Fruit fly (Drosophila melanogaster) whole organism, embryonic: ENCODE data around the gene Arp3.

Source experiments
- Antp ChIP-seq: fragments of 200-800 bp; sonication (Bioruptor generic); optimal IDR thresholded peaks from 3 replicates; lab custom pipeline; 2016; ENCODE audit warnings: missing biosample characterization, missing genetic modification characterization
- CG10462 ChIP-seq: fragments of 200-800 bp; sonication (Bioruptor generic); optimal IDR thresholded peaks from 2 replicates; lab custom pipeline; 2016; ENCODE audit warnings: missing biosample characterization, missing genetic modification characterization
- CG10979 ChIP-seq: fragments of 200-800 bp; sonication (Bioruptor generic); optimal IDR thresholded peaks from 2 replicates; lab custom pipeline; 2018; ENCODE audit warnings: missing biosample characterization, mild to moderate bottlenecking, missing genetic modification characterization, moderate library complexity
- CG11723 ChIP-seq: fragments of 200-800 bp; sonication (Bioruptor generic); optimal IDR thresholded peaks from 2 replicates; lab custom pipeline; 2017; ENCODE audit warnings: missing biosample characterization, mild to moderate bottlenecking, missing genetic modification characterization
- CG13123 ChIP-seq: fragments of 200-800 bp; sonication (Bioruptor generic); optimal IDR thresholded peaks from 2 replicates; lab custom pipeline; 2016; ENCODE audit warnings: missing biosample characterization, missing genetic modification characterization
- CG13775 ChIP-seq: fragments of 200-800 bp; sonication (Bioruptor generic); optimal IDR thresholded peaks from 3 replicates; lab custom pipeline; 2017; ENCODE audit warnings: missing biosample characterization, mild to moderate bottlenecking, missing genetic modification characterization
- CG14441 ChIP-seq: fragments of 200-800 bp; sonication (Bioruptor generic); IDR thresholded peaks from 2 replicates; pipeline ENCODE4 v1.3.6; 2022; ENCODE audit warnings: missing biosample characterization, missing genetic modification characterization
- CG1602 ChIP-seq: fragments of 200-800 bp; sonication (Bioruptor generic); optimal IDR thresholded peaks from 3 replicates; lab custom pipeline; 2016; ENCODE audit warnings: missing biosample characterization, missing genetic modification characterization
- CG16863 ChIP-seq: fragments of 200-800 bp; sonication (Bioruptor generic); optimal IDR thresholded peaks from 3 replicates; lab custom pipeline; 2016; ENCODE audit warnings: missing biosample characterization, missing genetic modification characterization
- CG2889 ChIP-seq: fragments of 200-800 bp; sonication (Bioruptor generic); IDR thresholded peaks from 3 replicates; pipeline ENCODE4 v1.3.6; 2022; ENCODE audit warnings: missing biosample characterization, missing genetic modification characterization
- CG32767 ChIP-seq: fragments of 200-800 bp; sonication (Bioruptor generic); IDR thresholded peaks from 2 replicates; pipeline ENCODE4 v1.3.6; 2022; ENCODE audit warnings: missing biosample characterization, missing genetic modification characterization
- CG33557 ChIP-seq: fragments of 200-800 bp; sonication (Bioruptor generic); optimal IDR thresholded peaks from 2 replicates; lab custom pipeline; 2019; ENCODE audit warnings: missing biosample characterization, mild to moderate bottlenecking, missing genetic modification characterization, moderate library complexity
- CG34224 ChIP-seq: fragments of 200-800 bp; sonication (Bioruptor generic); IDR thresholded peaks from 3 replicates; pipeline ENCODE4 v1.3.6; 2022; ENCODE audit warnings: missing biosample characterization, missing genetic modification characterization; ENCODE audit not compliant: partially characterized antibody
- CG3995 ChIP-seq: fragments of 200-800 bp; sonication (Bioruptor generic); optimal IDR thresholded peaks from 3 replicates; lab custom pipeline; 2016; ENCODE audit warnings: missing biosample characterization, missing genetic modification characterization
- CG4730 ChIP-seq: fragments of 200-800 bp; sonication (Bioruptor generic); IDR thresholded peaks from 2 replicates; pipeline ENCODE4 v1.3.6; 2022; ENCODE audit warnings: missing biosample characterization, missing genetic modification characterization
- CG5245 ChIP-seq: fragments of 200-800 bp; sonication (Bioruptor generic); optimal IDR thresholded peaks from 3 replicates; lab custom pipeline; 2016; ENCODE audit warnings: missing biosample characterization, missing genetic modification characterization
- CG6689 ChIP-seq: fragments of 200-800 bp; sonication (Bioruptor generic); IDR thresholded peaks from 2 replicates; pipeline ENCODE4 v1.3.6; 2022; ENCODE audit warnings: missing biosample characterization, missing genetic modification characterization
- CG6791 ChIP-seq: fragments of 200-800 bp; sonication (Bioruptor generic); IDR thresholded peaks from 3 replicates; pipeline ENCODE4 v1.3.6; 2022; ENCODE audit warnings: missing biosample characterization, missing genetic modification characterization; ENCODE audit not compliant: partially characterized antibody
- CG7357 ChIP-seq: fragments of 200-800 bp; sonication (Bioruptor generic); IDR thresholded peaks from 3 replicates; pipeline ENCODE4 v1.3.6; 2022; ENCODE audit warnings: missing biosample characterization, missing genetic modification characterization
- CG7372 ChIP-seq: fragments of 200-800 bp; sonication (Bioruptor generic); IDR thresholded peaks from 2 replicates; pipeline ENCODE4 v1.3.6; 2022; ENCODE audit warnings: missing biosample characterization, missing genetic modification characterization
- CTCF ChIP-seq: fragments of 200-800 bp; sonication (Bioruptor generic); optimal IDR thresholded peaks from 2 replicates; lab custom pipeline; 2017; ENCODE audit warnings: missing biosample characterization, mild to moderate bottlenecking, missing genetic modification characterization, moderate library complexity
- CrebB ChIP-seq: fragments of 200-800 bp; sonication (Bioruptor generic); optimal IDR thresholded peaks from 3 replicates; lab custom pipeline; 2018; ENCODE audit warnings: missing biosample characterization, mild to moderate bottlenecking, missing genetic modification characterization
- Doc2 ChIP-seq: fragments of 200-800 bp; sonication (Bioruptor generic); IDR thresholded peaks from 2 replicates; pipeline ENCODE4 v1.3.6; 2022; ENCODE audit warnings: missing biosample characterization, missing genetic modification characterization
- Dref ChIP-seq: fragments of 200-800 bp; sonication (Bioruptor generic); IDR thresholded peaks from 2 replicates; pipeline ENCODE4 v1.3.6; 2022; ENCODE audit warnings: missing biosample characterization, missing genetic modification characterization
- E2f1 ChIP-seq: fragments of 200-800 bp; sonication (Bioruptor generic); IDR thresholded peaks from 2 replicates; pipeline ENCODE4 v1.3.6; 2022; ENCODE audit warnings: missing biosample characterization, missing genetic modification characterization
- E2f2 ChIP-seq: fragments of 200-800 bp; sonication (Bioruptor generic); IDR thresholded peaks from 2 replicates; pipeline ENCODE4 v1.3.6; 2022; ENCODE audit warnings: missing biosample characterization, missing genetic modification characterization
- Eip74EF ChIP-seq, 2 experiments: fragments of 200-800 bp in 1 of 2; fragments of >200 bp in 1 of 2; sonication (Bioruptor generic) in 1 of 2; optimal IDR thresholded peaks; 2 replicates each; lab custom pipeline; 2017 to 2019; ENCODE audit warnings: missing biosample characterization in 2 of 2, missing genetic modification characterization in 2 of 2, mild to moderate bottlenecking in 1 of 2, moderate library complexity in 1 of 2
- H15 ChIP-seq: fragments of 200-800 bp; sonication (Bioruptor generic); IDR thresholded peaks from 3 replicates; pipeline ENCODE4 v1.3.6; 2022; ENCODE audit warnings: missing biosample characterization, missing genetic modification characterization
- HLH3B ChIP-seq: fragments of 200-800 bp; sonication (Bioruptor generic); IDR thresholded peaks from 2 replicates; pipeline ENCODE4 v1.3.6; 2022; ENCODE audit warnings: missing biosample characterization, missing genetic modification characterization
- HLH4C ChIP-seq: fragments of 200-800 bp; sonication (Bioruptor generic); IDR thresholded peaks from 3 replicates; pipeline ENCODE4 v1.3.6; 2022; ENCODE audit warnings: missing biosample characterization, missing genetic modification characterization; ENCODE audit not compliant: partially characterized antibody
- HLHmδ ChIP-seq: fragments of 200-800 bp; sonication (Bioruptor generic); optimal IDR thresholded peaks from 2 replicates; lab custom pipeline; 2018; ENCODE audit warnings: missing biosample characterization, mild to moderate bottlenecking, missing genetic modification characterization, moderate library complexity
- Hsf ChIP-seq: fragments of 200-800 bp; sonication (Bioruptor generic); optimal IDR thresholded peaks from 3 replicates; lab custom pipeline; 2016; ENCODE audit warnings: missing biosample characterization, missing genetic modification characterization
- Neu2 ChIP-seq: fragments of 200-800 bp; sonication (Bioruptor generic); optimal IDR thresholded peaks from 3 replicates; lab custom pipeline; 2016; ENCODE audit warnings: missing biosample characterization, missing genetic modification characterization, borderline replicate concordance
- Rx ChIP-seq: fragments of 200-800 bp; sonication (Bioruptor generic); IDR thresholded peaks from 2 replicates; pipeline ENCODE4 v1.3.6; 2022; ENCODE audit warnings: missing biosample characterization, missing genetic modification characterization
- cas ChIP-seq: fragments of 200-800 bp; sonication (Bioruptor generic); IDR thresholded peaks from 2 replicates; pipeline ENCODE4 v1.3.6; 2022; ENCODE audit warnings: missing biosample characterization, missing genetic modification characterization
- croc ChIP-seq: fragments of 200-800 bp; sonication (Bioruptor generic); conservative IDR thresholded peaks from 3 replicates; pipeline ENCODE4 v1.3.6; 2022; ENCODE audit warnings: missing biosample characterization, missing genetic modification characterization
- dati ChIP-seq: fragments of 200-800 bp; sonication (Bioruptor generic); IDR thresholded peaks from 2 replicates; pipeline ENCODE4 v1.3.6; 2022; ENCODE audit warnings: missing biosample characterization, missing genetic modification characterization
- disco-r ChIP-seq: fragments of 200-800 bp; sonication (Bioruptor generic); optimal IDR thresholded peaks from 2 replicates; lab custom pipeline; 2016; ENCODE audit warnings: missing biosample characterization, missing genetic modification characterization
- dmrt99B ChIP-seq: fragments of 200-800 bp; sonication (Bioruptor generic); optimal IDR thresholded peaks from 2 replicates; lab custom pipeline; 2018; ENCODE audit warnings: missing biosample characterization, mild to moderate bottlenecking, missing genetic modification characterization, moderate library complexity
- emc ChIP-seq: fragments of 200-800 bp; sonication (Bioruptor generic); optimal IDR thresholded peaks from 2 replicates; lab custom pipeline; 2016; ENCODE audit warnings: missing biosample characterization, missing genetic modification characterization
- ewg ChIP-seq: fragments of 200-800 bp; sonication (Bioruptor generic); optimal IDR thresholded peaks from 3 replicates; lab custom pipeline; 2017; ENCODE audit warnings: mild to moderate bottlenecking, missing biosample characterization, missing genetic modification reagents, missing genetic modification characterization
- gcm2 ChIP-seq: fragments of 200-800 bp; sonication (Bioruptor generic); optimal IDR thresholded peaks from 2 replicates; lab custom pipeline; 2016; ENCODE audit warnings: missing biosample characterization, missing genetic modification characterization
- gsb ChIP-seq: fragments of 200-800 bp; sonication (Bioruptor generic); IDR thresholded peaks from 2 replicates; pipeline ENCODE4 v1.3.6; 2022; ENCODE audit warnings: missing biosample characterization, missing genetic modification characterization
- ken ChIP-seq: fragments of 200-800 bp; sonication (Bioruptor generic); IDR thresholded peaks from 3 replicates; pipeline ENCODE4 v1.3.6; 2022; ENCODE audit warnings: missing biosample characterization, missing genetic modification characterization
- klu ChIP-seq: fragments of 200-800 bp; sonication (Bioruptor generic); IDR thresholded peaks from 2 replicates; pipeline ENCODE4 v1.3.6; 2022; ENCODE audit warnings: missing biosample characterization, missing genetic modification characterization
- lola ChIP-seq, 3 experiments: fragments of >200 bp in 2 of 3; fragments of 200-800 bp in 1 of 3; sonication (Bioruptor generic) in 1 of 3; optimal IDR thresholded peaks; 2 replicates each; lab custom pipeline; 2017 to 2019; ENCODE audit warnings: missing biosample characterization in 3 of 3, missing genetic modification characterization in 3 of 3, mild to moderate bottlenecking in 1 of 3, moderate library complexity in 1 of 3
- odd ChIP-seq: fragments of 200-800 bp; sonication (Bioruptor generic); optimal IDR thresholded peaks from 2 replicates; lab custom pipeline; 2017; ENCODE audit warnings: missing biosample characterization, mild to moderate bottlenecking, missing genetic modification characterization
- onecut ChIP-seq: fragments of 200-800 bp; sonication (Bioruptor generic); IDR thresholded peaks from 2 replicates; pipeline ENCODE4 v1.3.6; 2022; ENCODE audit warnings: missing biosample characterization, missing genetic modification characterization
- pita ChIP-seq: fragments of 200-800 bp; sonication (Bioruptor generic); optimal IDR thresholded peaks from 2 replicates; lab custom pipeline; 2017; ENCODE audit warnings: missing biosample characterization, mild to moderate bottlenecking, missing genetic modification characterization
- slou ChIP-seq: fragments of 200-800 bp; sonication (Bioruptor generic); optimal IDR thresholded peaks from 3 replicates; lab custom pipeline; 2016; ENCODE audit warnings: missing biosample characterization, missing genetic modification characterization
- sqz ChIP-seq: fragments of 200-800 bp; sonication (Bioruptor generic); optimal IDR thresholded peaks from 3 replicates; lab custom pipeline; 2018; ENCODE audit warnings: missing biosample characterization, mild to moderate bottlenecking, missing genetic modification characterization
- tio ChIP-seq: fragments of 200-800 bp; sonication (Bioruptor generic); optimal IDR thresholded peaks from 2 replicates; lab custom pipeline; 2017; ENCODE audit warnings: missing biosample characterization, missing genetic modification characterization, inconsistent platforms

Gene Arp3

DNA sequence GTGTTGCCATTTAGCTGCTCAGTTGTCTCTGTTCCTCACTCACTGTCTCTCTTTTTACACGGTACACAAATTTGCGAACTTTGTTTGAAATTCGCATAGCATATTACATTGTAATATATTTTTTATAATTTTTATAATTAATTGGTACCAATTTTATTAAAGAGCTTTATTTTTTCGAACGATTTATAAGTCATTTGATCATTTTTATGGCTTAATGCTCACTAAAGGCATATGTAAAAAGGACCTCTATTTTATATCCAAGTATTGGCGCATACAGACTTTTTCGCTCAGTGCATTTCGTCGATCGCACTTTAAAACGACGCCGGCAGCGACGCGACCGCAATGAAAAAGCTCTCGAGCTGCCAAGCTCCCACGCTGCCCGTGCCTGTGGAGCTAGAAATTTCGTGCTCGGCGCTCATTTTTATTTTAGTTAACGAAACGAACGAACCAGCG, 19.6 kb downstream of the Arp3 start (continued):
- peak; percentile 83 for TF ChIP-seq Doc2
- peak; percentile 82 for TF ChIP-seq ewg (GFP tag; lab: Kevin White, UChicago)
- peak; percentile 96 for TF ChIP-seq gsb
- peak; percentile 96 for TF ChIP-seq klu (GFP tag; lab: Robert Waterston, UW)
- TF ChIP-seq pita (GFP tag; lab: Kevin White, UChicago): no peak
- peak; percentile 90 for TF ChIP-seq CG4730
- peak; percentile 79 for TF ChIP-seq Hsf (GFP tag; lab: Kevin White, UChicago)
- peak; percentile 69 for TF ChIP-seq gcm2
- peak; percentile 80 for TF ChIP-seq CG10462
- peak; percentile 84 for TF ChIP-seq HLH3B (GFP tag; lab: Robert Waterston, UW)
- TF ChIP-seq dmrt99B (tag; lab: Kevin White, UChicago): peak; percentile 96
- no peak for TF ChIP-seq HLHmδ (GFP tag; lab: Kevin White, UChicago)
- TF ChIP-seq croc (GFP tag; lab: Robert Waterston, UW): peak; percentile 54; the same call in 2 of the 3 replicates
- peak; percentile 75 for TF ChIP-seq CG10979 (tag; lab: Kevin White, UChicago)
- TF ChIP-seq slou (GFP tag; lab: Kevin White, UChicago): peak; percentile 89
- TF ChIP-seq CG6689 (GFP tag; lab: Robert Waterston, UW): peak; percentile 93
- TF ChIP-seq CG16863 (GFP tag; lab: Kevin White, UChicago): peak; percentile 45
- peak; percentile 79 for TF ChIP-seq E2f2
- no peak for TF ChIP-seq HLH4C (GFP tag; lab: Robert Waterston, UW)
- peak; percentile 95 for TF ChIP-seq tio (GFP tag; lab: Kevin White, UChicago)
- peak; percentile 90 for TF ChIP-seq cas (GFP tag; lab: Robert Waterston, UW)
- peak; percentile 94 for TF ChIP-seq CG14441 (GFP tag; lab: Robert Waterston, UW)
- peak; percentile 76 for TF ChIP-seq CG3995 (GFP tag; lab: Kevin White, UChicago)
- peak; percentile 78 for TF ChIP-seq disco-r
- TF ChIP-seq E2f1 (GFP tag; lab: Robert Waterston, UW): peak; percentile 91
- TF ChIP-seq CG32767: peak; percentile 94
- TF ChIP-seq CG7372: peak; percentile 95
- TF ChIP-seq CG13123 (GFP tag; lab: Kevin White, UChicago): peak; percentile 76
- TF ChIP-seq Eip74EF (GFP tag; optimal IDR thresholded peaks at IDR 0.05; lab: Kevin White, UChicago): peak in 1 of 2 experiments; percentile 83
- TF ChIP-seq CG34224 (GFP tag; lab: Robert Waterston, UW): no peak
- peak; percentile 45 for TF ChIP-seq CTCF (GFP tag; lab: Kevin White, UChicago)
- TF ChIP-seq Neu2 (GFP tag; lab: Kevin White, UChicago): no peak
- TF ChIP-seq CG11723 (GFP tag; lab: Kevin White, UChicago): peak; percentile 92
- peak; percentile 78; the same call in 2 of the 3 replicates for TF ChIP-seq ken (GFP tag; lab: Robert Waterston, UW)
- peak; percentile 74 for TF ChIP-seq CG5245
- TF ChIP-seq onecut (GFP tag; lab: Robert Waterston, UW): peak; percentile 77
- peak; percentile 90 for TF ChIP-seq CrebB (tag; lab: Kevin White, UChicago)
- peak; percentile 96 for TF ChIP-seq odd (GFP tag; lab: Kevin White, UChicago)
- TF ChIP-seq lola (GFP tag; optimal IDR thresholded peaks at IDR 0.05; lab: Kevin White, UChicago): no peak
- TF ChIP-seq sqz (GFP tag; lab: Kevin White, UChicago): peak; percentile 55
- TF ChIP-seq CG7357: peak; percentile 90
- TF ChIP-seq Antp (GFP tag; lab: Kevin White, UChicago): peak; percentile 78
- TF ChIP-seq CG2889: peak; percentile 93
- peak; percentile 72 for TF ChIP-seq emc (GFP tag; lab: Kevin White, UChicago)
- no peak for TF ChIP-seq CG33557 (GFP tag; lab: Kevin White, UChicago)
- no peak for TF ChIP-seq CG6791
- peak; percentile 75; the same call in 1 of the 2 replicates for TF ChIP-seq Rx (GFP tag; lab: Robert Waterston, UW)
- TF ChIP-seq CG13775 (GFP tag; lab: Kevin White, UChicago): peak; percentile 96
- TF ChIP-seq H15 (GFP tag; lab: Robert Waterston, UW): peak; percentile 85
- no peak for TF ChIP-seq dati (GFP tag; lab: Robert Waterston, UW)
- TF ChIP-seq Dref (GFP tag; lab: Robert Waterston, UW): no peak
- peak; percentile 89 for TF ChIP-seq CG1602
